Worm (Caenorhabditis elegans) whole organism, early embryonic: ENCODE results near the gene sdc-1.

Source experiments
- B0310.2 ChIP-seq: sonication (generic microtip); optimal IDR thresholded peaks from 2 replicates; lab custom pipeline; 2016; ENCODE audit warnings: mild to moderate bottlenecking, missing genetic modification characterization, missing compliant biosample characterization
- F13C5.2 ChIP-seq: sonication (generic microtip); optimal IDR thresholded peaks from 2 replicates; lab custom pipeline; 2017; ENCODE audit warnings: mild to moderate bottlenecking, missing genetic modification characterization, inconsistent platforms, missing compliant biosample characterization
- aly-1 ChIP-seq: sonication (generic microtip); optimal IDR thresholded peaks from 2 replicates; lab custom pipeline; 2016; ENCODE audit warnings: missing genetic modification characterization, missing compliant biosample characterization
- ama-1 ChIP-seq: fragments of 150-350 bp; optimal IDR thresholded peaks from 2 replicates; lab custom pipeline; 2014
- ceh-13 ChIP-seq: fragments of 200-800 bp; sonication (Bioruptor generic); optimal IDR thresholded peaks from 2 replicates; lab custom pipeline; 2018; ENCODE audit warnings: mild to moderate bottlenecking, missing genetic modification characterization, missing compliant biosample characterization
- ceh-36 ChIP-seq: sonication (generic microtip); optimal IDR thresholded peaks from 2 replicates; lab custom pipeline; 2016; ENCODE audit warnings: missing genetic modification characterization, inconsistent platforms, missing compliant biosample characterization
- ets-7 ChIP-seq: sonication (generic microtip); optimal IDR thresholded peaks from 2 replicates; lab custom pipeline; 2016; ENCODE audit warnings: missing genotype, missing genetic modification characterization, missing compliant biosample characterization
- flt-1 ChIP-seq: fragments of 200-800 bp; sonication (Bioruptor generic); IDR thresholded peaks from 2 replicates; pipeline ENCODE4 v1.3.6; 2022; ENCODE audit warnings: missing genetic modification characterization, missing compliant biosample characterization
- hmbx-1 ChIP-seq: sonication (generic microtip); optimal IDR thresholded peaks from 2 replicates; lab custom pipeline; 2016; ENCODE audit warnings: mild to moderate bottlenecking, missing genetic modification characterization, missing compliant biosample characterization
- hmg-4 ChIP-seq: fragments of 200-800 bp; sonication (Bioruptor generic); optimal IDR thresholded peaks from 2 replicates; lab custom pipeline; 2018; ENCODE audit warnings: mild to moderate bottlenecking, missing genetic modification characterization, missing compliant biosample characterization
- hnd-1 ChIP-seq: sonication (generic microtip); optimal IDR thresholded peaks from 2 replicates; lab custom pipeline; 2016; ENCODE audit warnings: missing genetic modification characterization, missing compliant biosample characterization
- pes-1 ChIP-seq: fragments of 200-800 bp; sonication (Bioruptor generic); IDR thresholded peaks from 2 replicates; pipeline ENCODE4 v1.3.6; 2022; ENCODE audit warnings: missing genetic modification reagents, missing genetic modification characterization, missing compliant biosample characterization
- scrt-1 ChIP-seq: fragments of 200-800 bp; sonication (Bioruptor generic); IDR thresholded peaks from 2 replicates; pipeline ENCODE4 v1.3.6; 2022; ENCODE audit warnings: missing genetic modification characterization, missing compliant biosample characterization
- sea-1 ChIP-seq: fragments of 200-800 bp; sonication (Bioruptor generic); conservative IDR thresholded peaks from 2 replicates; pipeline ENCODE4 v1.3.6; 2022; ENCODE audit warnings: missing genetic modification characterization, missing compliant biosample characterization
- tbx-11 ChIP-seq: fragments of 200-800 bp; sonication (Bioruptor generic); IDR thresholded peaks from 2 replicates; pipeline ENCODE4 v1.3.6; 2022; ENCODE audit warnings: missing genetic modification characterization, missing compliant biosample characterization
- tbx-37 ChIP-seq: fragments of 200-800 bp; sonication (Bioruptor generic); conservative IDR thresholded peaks from 2 replicates; pipeline ENCODE4 v1.3.6; 2022; ENCODE audit warnings: missing genetic modification reagents, missing genetic modification characterization, missing compliant biosample characterization
- tra-4 ChIP-seq: sonication (generic microtip); optimal IDR thresholded peaks from 2 replicates; lab custom pipeline; 2017; ENCODE audit warnings: missing genetic modification characterization, missing compliant biosample characterization

sdc-1 gene

ce11 chrX:16260077-16260476 is 15.5 kb upstream of the sdc-1 start:
- TF ChIP-seq ceh-13 (GFP tag; lab: Kevin White, UChicago), result no peak
- TF ChIP-seq tbx-37 (GFP tag; lab: Robert Waterston, UW), result no peak
- no peak for TF ChIP-seq hmbx-1 (tag; lab: Kevin White, UChicago)
- TF ChIP-seq scrt-1 (GFP tag; lab: Robert Waterston, UW), result no peak
- TF ChIP-seq F13C5.2 (tag; lab: Kevin White, UChicago), result no peak
- TF ChIP-seq tbx-11 (GFP tag; lab: Robert Waterston, UW), result no peak
- TF ChIP-seq aly-1 (tag; lab: Kevin White, UChicago), result no peak
- TF ChIP-seq ets-7, result no peak
- TF ChIP-seq hmg-4, result no peak
- no peak for TF ChIP-seq ceh-36 (tag; lab: Kevin White, UChicago)
- TF ChIP-seq flt-1 (GFP tag; lab: Robert Waterston, UW), result no peak
- TF ChIP-seq ama-1 (lab: Kevin White, UChicago), result no peak
- no peak for TF ChIP-seq sea-1 (GFP tag; lab: Robert Waterston, UW)
- no peak for TF ChIP-seq pes-1 (GFP tag; lab: Robert Waterston, UW)
- TF ChIP-seq tra-4, result no peak
- no peak for TF ChIP-seq hnd-1 (tag; lab: Kevin White, UChicago)

ce11 chrX:16261993-16262392 is 13.6 kb upstream of the sdc-1 start, which contains the start of gene sgk-1:
sgk-1 (minus strand) TSS chrX:16262122.
- no peak for TF ChIP-seq tbx-11 (GFP tag; lab: Robert Waterston, UW)

ce11 chrX:16263287-16263686 is 12.3 kb upstream of the sdc-1 start:
- TF ChIP-seq tbx-11 (GFP tag; lab: Robert Waterston, UW), result no peak
- TF ChIP-seq hmg-4, result no peak
- TF ChIP-seq hnd-1 (tag; lab: Kevin White, UChicago), result no peak
- no peak for TF ChIP-seq sea-1 (GFP tag; lab: Robert Waterston, UW)
- TF ChIP-seq B0310.2 (tag; lab: Kevin White, UChicago), result no peak
- TF ChIP-seq ets-7, result no peak
- no peak for TF ChIP-seq tbx-37 (GFP tag; lab: Robert Waterston, UW)
- TF ChIP-seq pes-1 (GFP tag; lab: Robert Waterston, UW), result no peak
- no peak for TF ChIP-seq scrt-1 (GFP tag; lab: Robert Waterston, UW)

ce11 chrX:16265636-16266384 is 9.8 kb upstream of the sdc-1 start, which contains the start of gene mua-6:
mua-6 (minus strand) TSS chrX:16265686.
- TF ChIP-seq tbx-11 (GFP tag; lab: Robert Waterston, UW) (no peak), ets-7 (no peak), scrt-1 (GFP tag; lab: Robert Waterston, UW) (no peak), ceh-13 (GFP tag; lab: Kevin White, UChicago) (no peak), pes-1 (GFP tag; lab: Robert Waterston, UW) (no peak), B0310.2 (tag; lab: Kevin White, UChicago) (no peak), hnd-1 (tag; lab: Kevin White, UChicago) (no peak), ama-1 (lab: Kevin White, UChicago) (no peak), sea-1 (GFP tag; lab: Robert Waterston, UW) (no peak), tra-4 (no peak), hmbx-1 (tag; lab: Kevin White, UChicago) (no peak), tbx-37 (GFP tag; lab: Robert Waterston, UW) (no peak), hmg-4 (no peak), F13C5.2 (tag; lab: Kevin White, UChicago) (no peak)

ce11 chrX:16269969-16270368 is 5.6 kb upstream of the sdc-1 start, which contains the start of gene ifa-3:
ifa-3 (minus strand) TSS chrX:16270069.
- TF ChIP-seq hmg-4, result no peak
- TF ChIP-seq tbx-37 (GFP tag; lab: Robert Waterston, UW), result no peak
- TF ChIP-seq hmbx-1 (tag; lab: Kevin White, UChicago), result no peak
- TF ChIP-seq F13C5.2 (tag; lab: Kevin White, UChicago), result no peak
- TF ChIP-seq pes-1 (GFP tag; lab: Robert Waterston, UW), result no peak
- TF ChIP-seq tbx-11 (GFP tag; lab: Robert Waterston, UW), result no peak

- no peak for TF ChIP-seq ets-7
- 0 out of 2 replicates have a peak, but pooled peaks have one; percentile 55 for TF ChIP-seq flt-1 (GFP tag; lab: Robert Waterston, UW)
- no peak for TF ChIP-seq ama-1 (lab: Kevin White, UChicago)
- no peak for TF ChIP-seq hmg-4
- no peak for TF ChIP-seq hmbx-1 (tag; lab: Kevin White, UChicago)
- peak; percentile 34 for TF ChIP-seq hnd-1 (tag; lab: Kevin White, UChicago)
- TF ChIP-seq pes-1 (GFP tag; lab: Robert Waterston, UW), result peak; percentile 71
- peak; percentile 38; the same call in 1 of the 2 replicates for TF ChIP-seq tbx-37 (GFP tag; lab: Robert Waterston, UW)
- peak; percentile 66; the same call in 1 of the 2 replicates for TF ChIP-seq tbx-11 (GFP tag; lab: Robert Waterston, UW)
These were observed 4.4 kb upstream of the sdc-1 start for ce11 chrX:16271147-16271546.

ce11 chrX:16283103-16283502 is 7.5 kb downstream of the sdc-1 start, which contains the start of gene F52E10.2:
F52E10.2 (minus strand) TSS chrX:16283203.
- TF ChIP-seq sea-1 (GFP tag; lab: Robert Waterston, UW) (no peak), hmg-4 (no peak), ceh-13 (GFP tag; lab: Kevin White, UChicago) (no peak), scrt-1 (GFP tag; lab: Robert Waterston, UW) (no peak), ceh-36 (tag; lab: Kevin White, UChicago) (no peak), tra-4 (no peak), B0310.2 (tag; lab: Kevin White, UChicago) (no peak), hmbx-1 (tag; lab: Kevin White, UChicago) (no peak), ets-7 (no peak)
